Fruit fly (Drosophila melanogaster) whole organism, embryonic: Measurements from ENCODE around the gene CG15506.

Experiments
- ATbp ChIP-seq: fragments of 200-800 bp; sonication (Bioruptor generic); optimal IDR thresholded peaks from 2 replicates; lab custom pipeline; 2017; ENCODE audit warnings: missing biosample characterization, mild to moderate bottlenecking, missing genetic modification characterization, missing genetic modification reagents
- BEAF-32 ChIP-seq: fragments of 200-800 bp; sonication (Bioruptor generic); optimal IDR thresholded peaks from 3 replicates; lab custom pipeline; 2017; ENCODE audit warnings: missing biosample characterization, missing genetic modification characterization, mild to moderate bottlenecking, moderate library complexity, missing genetic modification reagents
- Blimp-1 ChIP-seq: fragments of 200-800 bp; sonication (Bioruptor generic); optimal IDR thresholded peaks from 3 replicates; lab custom pipeline; 2018; ENCODE audit warnings: missing biosample characterization, missing genetic modification characterization, mild to moderate bottlenecking, moderate library complexity, missing genetic modification reagents
- BtbVII ChIP-seq: fragments of 200-800 bp; sonication (Bioruptor generic); optimal IDR thresholded peaks from 3 replicates; lab custom pipeline; 2017; ENCODE audit warnings: missing biosample characterization, mild to moderate bottlenecking, missing genetic modification characterization
- CG10147 ChIP-seq: fragments of 200-800 bp; sonication (Bioruptor generic); optimal IDR thresholded peaks from 2 replicates; lab custom pipeline; 2019; ENCODE audit warnings: missing biosample characterization, mild to moderate bottlenecking, missing genetic modification characterization, moderate library complexity
- CG10274 ChIP-seq: fragments of 200-800 bp; sonication (Bioruptor generic); optimal IDR thresholded peaks from 3 replicates; lab custom pipeline; 2017; ENCODE audit warnings: missing biosample characterization, mild to moderate bottlenecking, missing genetic modification characterization
- CG10321 ChIP-seq: fragments of 200-800 bp; sonication (Bioruptor generic); IDR thresholded peaks from 2 replicates; pipeline ENCODE4 v1.3.6; 2022; ENCODE audit warnings: missing biosample characterization, missing genetic modification characterization
- CG11093 ChIP-seq: fragments of 200-800 bp; sonication (Bioruptor generic); IDR thresholded peaks from 3 replicates; pipeline ENCODE4 v1.3.6; 2022; ENCODE audit warnings: missing biosample characterization, missing genetic modification characterization
- CG11456 ChIP-seq: fragments of 200-800 bp; sonication (Bioruptor generic); IDR thresholded peaks from 3 replicates; pipeline ENCODE4 v1.3.6; 2022; ENCODE audit warnings: missing biosample characterization, missing genetic modification characterization
- CG11504 ChIP-seq: fragments of 200-800 bp; sonication (Bioruptor generic); optimal IDR thresholded peaks from 3 replicates; lab custom pipeline; 2019; ENCODE audit warnings: missing biosample characterization, mild to moderate bottlenecking, missing genetic modification characterization, moderate library complexity
- CG13775 ChIP-seq: fragments of 200-800 bp; sonication (Bioruptor generic); optimal IDR thresholded peaks from 3 replicates; lab custom pipeline; 2017; ENCODE audit warnings: missing biosample characterization, mild to moderate bottlenecking, missing genetic modification characterization
- CG14667 ChIP-seq: fragments of 200-800 bp; sonication (Bioruptor generic); IDR thresholded peaks from 2 replicates; pipeline ENCODE4 v1.3.6; 2022; ENCODE audit warnings: missing biosample characterization, missing genetic modification characterization
- CG1603 ChIP-seq: fragments of 200-800 bp; sonication (Bioruptor generic); optimal IDR thresholded peaks from 2 replicates; lab custom pipeline; 2019; ENCODE audit warnings: missing biosample characterization, mild to moderate bottlenecking, missing genetic modification characterization, moderate library complexity
- CG17328 ChIP-seq: fragments of 200-800 bp; sonication (Bioruptor generic); IDR thresholded peaks from 2 replicates; pipeline ENCODE4 v1.3.6; 2022; ENCODE audit warnings: missing biosample characterization, missing genetic modification characterization
- CG17802 ChIP-seq: fragments of 200-800 bp; sonication (Bioruptor generic); optimal IDR thresholded peaks from 2 replicates; lab custom pipeline; 2018; ENCODE audit warnings: missing biosample characterization, mild to moderate bottlenecking, missing genetic modification characterization, moderate library complexity
- CG1832 ChIP-seq: fragments of 200-800 bp; sonication (Bioruptor generic); optimal IDR thresholded peaks from 2 replicates; lab custom pipeline; 2017; ENCODE audit warnings: missing biosample characterization, mild to moderate bottlenecking, missing genetic modification characterization, inconsistent platforms
- CG31388 ChIP-seq: fragments of 200-800 bp; sonication (Bioruptor generic); optimal IDR thresholded peaks from 2 replicates; lab custom pipeline; 2016; ENCODE audit warnings: missing biosample characterization, missing genetic modification characterization
- CG6654 ChIP-seq: fragments of 200-800 bp; sonication (Bioruptor generic); optimal IDR thresholded peaks from 2 replicates; lab custom pipeline; 2017; ENCODE audit warnings: missing biosample characterization, mild to moderate bottlenecking, missing genetic modification characterization
- CG6813 ChIP-seq: fragments of 200-800 bp; sonication (Bioruptor generic); optimal IDR thresholded peaks from 2 replicates; lab custom pipeline; 2017; ENCODE audit warnings: missing biosample characterization, missing genetic modification characterization, mild to moderate bottlenecking, moderate library complexity, missing genetic modification reagents
- CG6854 ChIP-seq: fragments of 200-800 bp; sonication (Bioruptor generic); optimal IDR thresholded peaks from 3 replicates; lab custom pipeline; 2017; ENCODE audit warnings: missing biosample characterization, mild to moderate bottlenecking, missing genetic modification characterization
- CG7839 ChIP-seq: fragments of 200-800 bp; sonication (Bioruptor generic); optimal IDR thresholded peaks from 3 replicates; lab custom pipeline; 2018; ENCODE audit warnings: missing biosample characterization, mild to moderate bottlenecking, missing genetic modification characterization, moderate library complexity
- CG7987 ChIP-seq: fragments of 200-800 bp; sonication (Bioruptor generic); optimal IDR thresholded peaks from 2 replicates; lab custom pipeline; 2018; ENCODE audit warnings: missing biosample characterization, mild to moderate bottlenecking, missing genetic modification characterization, moderate library complexity
- CG9727 ChIP-seq: fragments of 200-800 bp; sonication (Bioruptor generic); optimal IDR thresholded peaks from 3 replicates; lab custom pipeline; 2017; ENCODE audit warnings: missing biosample characterization, mild to moderate bottlenecking, missing genetic modification characterization
- CHES-1-like ChIP-seq: fragments of 200-800 bp; sonication (Bioruptor generic); optimal IDR thresholded peaks from 2 replicates; lab custom pipeline; 2016; ENCODE audit warnings: missing biosample characterization, missing genetic modification characterization
- CTCF ChIP-seq: fragments of 200-800 bp; sonication (Bioruptor generic); optimal IDR thresholded peaks from 2 replicates; lab custom pipeline; 2017; ENCODE audit warnings: missing biosample characterization, mild to moderate bottlenecking, missing genetic modification characterization, moderate library complexity
- Deaf1 ChIP-seq: fragments of 200-800 bp; optimal IDR thresholded peaks from 3 replicates; lab custom pipeline; 2019; ENCODE audit warnings: missing biosample characterization, mild to moderate bottlenecking, missing genetic modification characterization, moderate library complexity
- E2f2 ChIP-seq: fragments of 200-800 bp; sonication (Bioruptor generic); IDR thresholded peaks from 2 replicates; pipeline ENCODE4 v1.3.6; 2022; ENCODE audit warnings: missing biosample characterization, missing genetic modification characterization
- Fer3 ChIP-seq: fragments of 200-800 bp; sonication (Bioruptor generic); optimal IDR thresholded peaks from 2 replicates; lab custom pipeline; 2018; ENCODE audit warnings: missing biosample characterization, mild to moderate bottlenecking, missing genetic modification characterization, moderate library complexity
- Gsc ChIP-seq: fragments of 200-800 bp; sonication (Bioruptor generic); IDR thresholded peaks from 2 replicates; pipeline ENCODE4 v1.3.6; 2022; ENCODE audit warnings: missing biosample characterization, missing genetic modification characterization
- HLH54F ChIP-seq: fragments of 200-800 bp; sonication (Bioruptor generic); optimal IDR thresholded peaks from 3 replicates; lab custom pipeline; 2016; ENCODE audit warnings: missing biosample characterization, missing genetic modification characterization
- Lhr ChIP-seq: fragments of 200-800 bp; sonication (Bioruptor generic); optimal IDR thresholded peaks from 3 replicates; lab custom pipeline; 2017; ENCODE audit warnings: mild to moderate bottlenecking, missing biosample characterization, missing genetic modification reagents, missing genetic modification characterization
- MBD-R2 ChIP-seq: fragments of 200-800 bp; sonication (Bioruptor generic); IDR thresholded peaks from 2 replicates; pipeline ENCODE4 v1.3.6; 2022; ENCODE audit warnings: missing biosample characterization, missing genetic modification characterization
- Myb ChIP-seq: fragments of 200-800 bp; sonication (Bioruptor generic); optimal IDR thresholded peaks from 2 replicates; lab custom pipeline; 2016; ENCODE audit warnings: missing biosample characterization, missing genetic modification characterization
- Nf-YA ChIP-seq: fragments of 200-800 bp; sonication (Bioruptor generic); IDR thresholded peaks from 2 replicates; pipeline ENCODE4 v1.3.6; 2022; ENCODE audit warnings: missing biosample characterization, missing genetic modification characterization
- Ptx1 ChIP-seq: fragments of 200-800 bp; sonication (Bioruptor generic); IDR thresholded peaks from 2 replicates; pipeline ENCODE4 v1.3.6; 2022; ENCODE audit warnings: missing biosample characterization, missing genetic modification characterization
- Ssrp ChIP-seq: fragments of 200-800 bp; sonication (Bioruptor generic); optimal IDR thresholded peaks from 2 replicates; lab custom pipeline; 2018; ENCODE audit warnings: missing biosample characterization, mild to moderate bottlenecking, missing genetic modification characterization, moderate library complexity
- cato ChIP-seq: fragments of 200-800 bp; sonication (Bioruptor generic); optimal IDR thresholded peaks from 2 replicates; lab custom pipeline; 2016; ENCODE audit warnings: missing biosample characterization, missing genetic modification characterization, borderline replicate concordance
- chinmo ChIP-seq: fragments of 200-800 bp; sonication (Bioruptor generic); IDR thresholded peaks from 4 replicates; pipeline ENCODE4 v1.3.6; 2022; ENCODE audit warnings: missing biosample characterization, missing genetic modification characterization; ENCODE audit not compliant: partially characterized antibody
- chn ChIP-seq: fragments of 200-800 bp; sonication (Bioruptor generic); optimal IDR thresholded peaks from 2 replicates; lab custom pipeline; 2016; ENCODE audit warnings: missing biosample characterization, missing genetic modification characterization
- fu2 ChIP-seq: fragments of 200-800 bp; sonication (Bioruptor generic); optimal IDR thresholded peaks from 2 replicates; lab custom pipeline; 2016; ENCODE audit warnings: missing biosample characterization, missing genetic modification characterization
- gcm ChIP-seq: fragments of 200-800 bp; sonication (Bioruptor generic); optimal IDR thresholded peaks from 2 replicates; lab custom pipeline; 2019; ENCODE audit warnings: missing biosample characterization, mild to moderate bottlenecking, missing genetic modification characterization, moderate library complexity
- inv ChIP-seq: fragments of 200-800 bp; sonication (Bioruptor generic); IDR thresholded peaks from 2 replicates; pipeline ENCODE4 v1.3.6; 2022; ENCODE audit warnings: missing biosample characterization, missing genetic modification characterization; ENCODE audit not compliant: partially characterized antibody
- jigr1 ChIP-seq: fragments of 200-800 bp; sonication (Bioruptor generic); IDR thresholded peaks from 3 replicates; pipeline ENCODE4 v1.3.6; 2022; ENCODE audit warnings: missing biosample characterization, missing genetic modification characterization
- lov ChIP-seq, 2 experiments: fragments of 200-800 bp in 1 of 2; fragments of >200 bp in 1 of 2; sonication (Bioruptor generic) in 1 of 2; IDR thresholded peaks in 1 of 2; optimal IDR thresholded peaks in 1 of 2; 2 replicates in 1 of 2; 3 replicates in 1 of 2; pipeline versions ENCODE4 v1.3.6 to Lab custom; 2017 to 2022; ENCODE audit warnings: missing biosample characterization in 1 of 2, missing genetic modification characterization in 1 of 2
- prd ChIP-seq, 3 experiments: fragments of >200 bp in 2 of 3; fragments of 200-800 bp in 1 of 3; sonication (Bioruptor generic) in 1 of 3; optimal IDR thresholded peaks in 2 of 3; IDR thresholded peaks in 1 of 3; 2 replicates in 2 of 3; 3 replicates in 1 of 3; pipeline versions ENCODE4 v1.3.6 to Lab custom; 2017 to 2022; ENCODE audit warnings: missing biosample characterization in 1 of 3, missing genetic modification characterization in 1 of 3
- pzg ChIP-seq: fragments of 200-800 bp; sonication (Bioruptor generic); optimal IDR thresholded peaks from 3 replicates; lab custom pipeline; 2018; ENCODE audit warnings: missing biosample characterization, mild to moderate bottlenecking, missing genetic modification characterization, moderate library complexity
- schlank ChIP-seq: fragments of 200-800 bp; sonication (Bioruptor generic); optimal IDR thresholded peaks from 2 replicates; lab custom pipeline; 2018; ENCODE audit warnings: missing biosample characterization, mild to moderate bottlenecking, missing genetic modification characterization
- sens ChIP-seq: fragments of 200-800 bp; sonication (Bioruptor generic); peaks from one replicate; lab custom pipeline; 2016; ENCODE audit warnings: missing biosample characterization, missing genetic modification characterization
- seq ChIP-seq: fragments of 200-800 bp; sonication (Bioruptor generic); IDR thresholded peaks from 2 replicates; pipeline ENCODE4 v1.3.6; 2022; ENCODE audit warnings: missing biosample characterization, missing genetic modification characterization
- vvl ChIP-seq: fragments of 200-800 bp; sonication (Bioruptor generic); IDR thresholded peaks from 2 replicates; pipeline ENCODE4 v1.3.6; 2022; ENCODE audit warnings: missing biosample characterization, missing genetic modification characterization

CG15506 gene

DNA sequence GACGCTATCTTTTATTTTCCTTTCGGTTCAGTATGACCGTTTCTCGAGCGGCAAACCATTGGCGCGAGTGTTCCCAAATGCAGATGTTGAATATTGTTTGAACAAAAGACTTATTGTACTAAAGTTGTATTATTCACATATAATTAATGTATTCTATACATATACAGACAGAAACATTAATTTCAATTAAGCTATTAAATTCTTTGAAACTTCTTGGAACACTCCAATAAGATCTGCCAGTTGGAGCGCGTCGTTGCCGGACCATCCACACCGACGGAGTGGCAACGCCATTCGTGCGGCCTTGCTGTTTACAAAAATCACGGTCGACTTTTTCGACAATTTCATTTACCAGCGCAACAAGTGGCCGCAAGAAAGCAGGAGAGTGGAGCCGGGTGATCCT, 26.6 kb downstream of the CG15506 start, which contains the start of the genes Wdr24 and IntS11 (continued):
- TF ChIP-seq Lhr (GFP tag; lab: Kevin White, UChicago) (no peak), pzg (GFP tag; lab: Kevin White, UChicago) (peak; percentile 73), CG9727 (GFP tag; lab: Kevin White, UChicago) (peak; percentile 56), vvl (GFP tag; lab: Robert Waterston, UW) (peak; percentile 96), Myb (GFP tag; lab: Kevin White, UChicago) (peak; percentile 68), CHES-1-like (GFP tag; lab: Kevin White, UChicago) (peak; percentile 72), CG10274 (peak; percentile 23), chn (peak; percentile 83), BEAF-32 (GFP tag; lab: Kevin White, UChicago) (peak; percentile 54), CG10147 (peak; percentile 82), cato (GFP tag; lab: Kevin White, UChicago) (peak; percentile 38), CG1832 (GFP tag; lab: Kevin White, UChicago) (no peak), prd (optimal IDR thresholded peaks at IDR 0.05; lab: Kevin White, UChicago) (no peak), prd (GFP tag; IDR thresholded peaks at IDR 0.05; lab: Robert Waterston, UW) (peak; percentile 96), CG17802 (tag; lab: Kevin White, UChicago) (peak; percentile 10), gcm (no peak), Gsc (peak; percentile 82), CG6813 (GFP tag; lab: Kevin White, UChicago) (no peak), CG17328 (GFP tag; lab: Robert Waterston, UW) (peak; percentile 75), Blimp-1 (GFP tag; lab: Kevin White, UChicago) (no peak), MBD-R2 (peak; percentile 98), CG14667 (GFP tag; lab: Robert Waterston, UW) (peak; percentile 94), Fer3 (peak; percentile 92), jigr1 (peak; percentile 92), schlank (tag; lab: Kevin White, UChicago) (peak; percentile 63), CG7839 (tag; lab: Kevin White, UChicago) (peak; percentile 91), chinmo (GFP tag; lab: Robert Waterston, UW) (0 out of 4 replicates have a peak, but pooled peaks have one; percentile 57), HLH54F (GFP tag; lab: Kevin White, UChicago) (peak; percentile 86), Deaf1 (peak; percentile 61), Nf-YA (GFP tag; lab: Robert Waterston, UW) (peak; percentile 73), inv (no peak), Ptx1 (GFP tag; lab: Robert Waterston, UW) (peak; percentile 98), lov (optimal IDR thresholded peaks at IDR 0.05; lab: Kevin White, UChicago) (no peak), lov (GFP tag; IDR thresholded peaks at IDR 0.05; lab: Robert Waterston, UW) (no peak), E2f2 (GFP tag; lab: Robert Waterston, UW) (peak; percentile 74), CG10321 (no peak), CG1603 (peak; percentile 89), seq (GFP tag; lab: Robert Waterston, UW) (peak; percentile 69), CG13775 (GFP tag; lab: Kevin White, UChicago) (peak; percentile 73), fu2 (peak; percentile 69), CG6654 (no peak), CG31388 (GFP tag; lab: Kevin White, UChicago) (peak; percentile 34), CG6854 (GFP tag; lab: Kevin White, UChicago) (no peak), ATbp (no peak), sens (GFP tag; lab: Kevin White, UChicago) (peak; percentile 93), Ssrp (tag; lab: Kevin White, UChicago) (peak; percentile 74), CG11504 (tag; lab: Kevin White, UChicago) (no peak), CG7987 (peak; percentile 47), CTCF (GFP tag; lab: Kevin White, UChicago) (peak; percentile 41), CG11456 (peak; percentile 93), CG11093 (peak; percentile 90), BtbVII (peak; percentile 27)
